Worm (Caenorhabditis elegans) whole organism, L2 larva: Measurements from ENCODE around the gene cul-1.

Experiments
- C34F6.9 ChIP-seq: fragments of 150-350 bp; optimal IDR thresholded peaks from 2 replicates; lab custom pipeline; 2014; ENCODE audit warnings: missing biosample characterization, missing genetic modification characterization
- F13H6.1 ChIP-seq: sonication (generic microtip); optimal IDR thresholded peaks from 2 replicates; lab custom pipeline; 2016; ENCODE audit warnings: missing genetic modification characterization, missing compliant biosample characterization
- R02D3.7 ChIP-seq: fragments of 150-350 bp; optimal IDR thresholded peaks from 2 replicates; lab custom pipeline; 2014; ENCODE audit warnings: missing biosample characterization, missing genetic modification characterization
- Y55F3AM.14 ChIP-seq: fragments of 200-800 bp; sonication (Bioruptor generic); optimal IDR thresholded peaks from 2 replicates; lab custom pipeline; 2018; ENCODE audit warnings: mild to moderate bottlenecking, missing genetic modification characterization, missing compliant biosample characterization
- ZK546.5 ChIP-seq: sonication (generic microtip); optimal IDR thresholded peaks from 2 replicates; lab custom pipeline; 2017; ENCODE audit warnings: missing biosample characterization, missing genetic modification characterization
- aly-2 ChIP-seq: fragments of 150-350 bp; optimal IDR thresholded peaks from 2 replicates; lab custom pipeline; 2014; ENCODE audit warnings: missing biosample characterization, missing genetic modification characterization
- ama-1 ChIP-seq: fragments of 150-350 bp; optimal IDR thresholded peaks from 2 replicates; lab custom pipeline; 2018; ENCODE audit warnings: inconsistent platforms
- ceh-16 ChIP-seq: fragments of 150-350 bp; optimal IDR thresholded peaks from 2 replicates; lab custom pipeline; 2014; ENCODE audit warnings: missing biosample characterization, missing genetic modification characterization
- ceh-82 ChIP-seq: fragments of 150-350 bp; optimal IDR thresholded peaks from 2 replicates; lab custom pipeline; 2014; ENCODE audit warnings: missing biosample characterization, missing genetic modification characterization
- crh-2 ChIP-seq: sonication (generic microtip); optimal IDR thresholded peaks from 2 replicates; lab custom pipeline; 2017; ENCODE audit warnings: missing biosample characterization, missing genetic modification characterization
- egl-27 ChIP-seq: sonication (generic microtip); optimal IDR thresholded peaks from 3 replicates; lab custom pipeline; 2017; ENCODE audit warnings: missing biosample characterization, missing genetic modification reagents, missing genetic modification characterization
- elt-1 ChIP-seq: fragments of 150-350 bp; optimal IDR thresholded peaks from 2 replicates; lab custom pipeline; 2014; ENCODE audit warnings: missing biosample characterization, missing genetic modification characterization
- fos-1 ChIP-seq: fragments of 150-350 bp; optimal IDR thresholded peaks from 2 replicates; lab custom pipeline; 2014; ENCODE audit warnings: missing biosample characterization, missing genetic modification characterization
- gmeb-1 ChIP-seq: fragments of 150-350 bp; optimal IDR thresholded peaks from 2 replicates; lab custom pipeline; 2014; ENCODE audit warnings: missing biosample characterization, missing genetic modification characterization
- lin-11 ChIP-seq: fragments of 150-350 bp; sonication (generic microtip); optimal IDR thresholded peaks from 2 replicates; lab custom pipeline; 2014; ENCODE audit warnings: missing biosample characterization, missing genetic modification characterization, inconsistent platforms, mixed read lengths
- lin-13 ChIP-seq: fragments of 150-350 bp; optimal IDR thresholded peaks from 2 replicates; lab custom pipeline; 2014; ENCODE audit warnings: missing biosample characterization, missing genetic modification reagents, missing genetic modification characterization
- lsy-2 ChIP-seq, 2 experiments: fragments of 150-350 bp in 1 of 2; sonication (generic microtip) in 1 of 2; optimal IDR thresholded peaks; 2 replicates each; lab custom pipeline; 2014 to 2017; ENCODE audit warnings: missing biosample characterization in 2 of 2, missing genetic modification characterization in 2 of 2
- mab-5 ChIP-seq: fragments of 150-350 bp; optimal IDR thresholded peaks from 2 replicates; lab custom pipeline; 2014; ENCODE audit warnings: missing biosample characterization, missing genetic modification characterization
- mdl-1 ChIP-seq, 2 experiments: fragments of 150-350 bp in 1 of 2; sonication (generic microtip) in 1 of 2; optimal IDR thresholded peaks; 2 replicates each; lab custom pipeline; 2017; ENCODE audit warnings: missing biosample characterization in 2 of 2, missing genetic modification characterization in 2 of 2
- nhr-10 ChIP-seq: sonication (generic microtip); optimal IDR thresholded peaks from 2 replicates; lab custom pipeline; 2017; ENCODE audit warnings: missing biosample characterization, missing genetic modification characterization
- nhr-11 ChIP-seq: fragments of 150-350 bp; optimal IDR thresholded peaks from 2 replicates; lab custom pipeline; 2014; ENCODE audit warnings: missing biosample characterization, missing genetic modification characterization
- nhr-129 ChIP-seq: fragments of 150-350 bp; optimal IDR thresholded peaks from 2 replicates; lab custom pipeline; 2014; ENCODE audit warnings: missing biosample characterization, missing genetic modification characterization
- nhr-21 ChIP-seq: fragments of 150-350 bp; optimal IDR thresholded peaks from 2 replicates; lab custom pipeline; 2014; ENCODE audit warnings: missing biosample characterization, missing genetic modification characterization
- nhr-25 ChIP-seq: fragments of 150-350 bp; sonication (generic microtip); optimal IDR thresholded peaks from 3 replicates; lab custom pipeline; 2014; ENCODE audit warnings: missing biosample characterization, missing genetic modification characterization
- nhr-6 ChIP-seq: fragments of 150-350 bp; optimal IDR thresholded peaks from 2 replicates; lab custom pipeline; 2014; ENCODE audit warnings: missing biosample characterization, missing genetic modification characterization
- peb-1 ChIP-seq: fragments of 150-350 bp; optimal IDR thresholded peaks from 2 replicates; lab custom pipeline; 2014; ENCODE audit warnings: missing biosample characterization, missing genetic modification characterization
- sem-4 ChIP-seq: fragments of 150-350 bp; optimal IDR thresholded peaks from 2 replicates; lab custom pipeline; 2014; ENCODE audit warnings: missing biosample characterization, missing genetic modification reagents, missing genetic modification characterization
- sma-3 ChIP-seq: sonication (generic microtip); optimal IDR thresholded peaks from 2 replicates; lab custom pipeline; 2016; ENCODE audit warnings: missing genetic modification reagents, missing genetic modification characterization, missing compliant biosample characterization
- sma-9 ChIP-seq, 2 experiments: fragments of 150-350 bp in 1 of 2; sonication (generic microtip) in 1 of 2; optimal IDR thresholded peaks; 2 replicates each; lab custom pipeline; 2014 to 2016; ENCODE audit warnings: missing genetic modification characterization in 2 of 2, mild to moderate bottlenecking in 1 of 2, missing biosample characterization in 1 of 2, missing compliant biosample characterization in 1 of 2, missing genetic modification reagents in 1 of 2, moderate library complexity in 1 of 2
- snpc-4 ChIP-seq: fragments of 150-350 bp; optimal IDR thresholded peaks from 2 replicates; lab custom pipeline; 2014; ENCODE audit warnings: missing biosample characterization, missing genetic modification characterization
- unc-55 ChIP-seq: fragments of 150-350 bp; sonication (generic microtip); optimal IDR thresholded peaks from 3 replicates; lab custom pipeline; 2014; ENCODE audit warnings: missing biosample characterization, missing genetic modification reagents, missing genetic modification characterization
- zag-1 ChIP-seq: fragments of 150-350 bp; optimal IDR thresholded peaks from 2 replicates; lab custom pipeline; 2014; ENCODE audit warnings: missing biosample characterization, missing genetic modification characterization
- ztf-4 ChIP-seq: fragments of 150-350 bp; optimal IDR thresholded peaks from 2 replicates; lab custom pipeline; 2014; ENCODE audit warnings: missing biosample characterization, missing genetic modification characterization

Gene cul-1

ce11 chrIII:10505943-10506698 is 35.1 kb downstream of the cul-1 start:
- TF ChIP-seq nhr-6 (tag; lab: Kevin White, UChicago) (no peak), elt-1 (tag; lab: Kevin White, UChicago) (no peak), nhr-11 (tag; lab: Kevin White, UChicago) (no peak), ceh-16 (tag; lab: Kevin White, UChicago) (no peak), zag-1 (tag; lab: Kevin White, UChicago) (no peak)

DNA sequence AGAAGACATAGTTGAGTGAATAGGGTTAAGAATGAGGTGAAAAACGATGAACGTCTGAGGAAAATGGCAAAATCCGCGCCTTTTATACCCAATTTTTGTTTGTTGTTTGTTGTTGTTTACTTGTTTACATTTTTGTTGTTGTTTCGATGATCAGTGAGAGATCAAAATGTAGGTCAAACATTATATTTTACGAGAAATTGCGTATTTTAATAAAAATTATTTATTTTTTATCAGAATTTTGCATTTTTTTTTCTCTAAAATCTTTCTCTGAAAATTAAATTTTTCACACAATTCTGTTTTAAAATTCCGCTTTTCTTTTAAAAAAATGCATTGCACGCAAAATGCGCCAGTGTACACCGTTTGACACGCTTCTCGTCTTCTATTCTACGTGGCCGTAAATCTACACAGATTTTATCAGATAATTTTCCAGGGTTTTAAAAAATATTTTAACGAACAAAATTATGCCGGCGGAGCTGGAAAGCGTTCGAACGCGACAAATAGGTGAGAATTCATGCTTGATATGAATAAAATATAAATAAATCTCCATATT is 35.7 kb downstream of the cul-1 start, which contains the start of the genes sip-1 and sly-1:
Gene sip-1, minus strand, starts transcription at position 103 of the 550 bp plus-strand sequence.
Gene sly-1, plus strand, starts transcription at position 360 of the 550 bp plus-strand sequence.
- TF ChIP-seq nhr-6 (tag; lab: Kevin White, UChicago): peak; percentile 58
- TF ChIP-seq sma-3 (GFP tag; lab: Kevin White, UChicago): peak; percentile 67
- peak; percentile 70 for TF ChIP-seq R02D3.7 (tag; lab: Kevin White, UChicago)
- peak; percentile 96 for TF ChIP-seq gmeb-1 (tag; lab: Kevin White, UChicago)
- TF ChIP-seq ZK546.5: no peak
- TF ChIP-seq sem-4 (tag; lab: Kevin White, UChicago): peak; percentile 38
- peak; percentile 82 to 93 for TF ChIP-seq lsy-2 (tag; optimal IDR thresholded peaks at IDR 0.05; lab: Kevin White, UChicago)
- TF ChIP-seq snpc-4 (tag; lab: Kevin White, UChicago): peak; percentile 16
- TF ChIP-seq nhr-129 (tag; lab: Kevin White, UChicago): peak; percentile 34
- TF ChIP-seq unc-55 (GFP tag; lab: Kevin White, UChicago): peak; percentile 91
- peak; percentile 74 for TF ChIP-seq fos-1 (tag; lab: Kevin White, UChicago)
- TF ChIP-seq nhr-21: peak; percentile 58
- TF ChIP-seq aly-2 (tag; lab: Kevin White, UChicago): no peak
- peak in 1 of 2 experiments; percentile 17 for TF ChIP-seq mdl-1 (tag; optimal IDR thresholded peaks at IDR 0.05; lab: Kevin White, UChicago)
- TF ChIP-seq Y55F3AM.14 (GFP tag; lab: Kevin White, UChicago): no peak
- peak; percentile 36 for TF ChIP-seq ama-1 (lab: Kevin White, UChicago)
- no peak for TF ChIP-seq ztf-4 (tag; lab: Kevin White, UChicago)
- peak; percentile 97 for TF ChIP-seq crh-2 (tag; lab: Kevin White, UChicago)
- peak; percentile 86 for TF ChIP-seq lin-13 (GFP tag; lab: Kevin White, UChicago)
- no peak for TF ChIP-seq ceh-16 (tag; lab: Kevin White, UChicago)
- TF ChIP-seq mab-5 (tag; lab: Kevin White, UChicago): peak; percentile 73
- peak; percentile 60 for TF ChIP-seq F13H6.1 (tag; lab: Kevin White, UChicago)
- TF ChIP-seq egl-27 (tag; lab: Kevin White, UChicago): peak; percentile 44
- peak; percentile 49 for TF ChIP-seq nhr-10 (tag; lab: Kevin White, UChicago)
- peak; percentile 70 for TF ChIP-seq sma-9 (GFP tag; optimal IDR thresholded peaks at IDR 0.05; lab: Kevin White, UChicago)
- TF ChIP-seq sma-9 (tag; optimal IDR thresholded peaks at IDR 0.05; lab: Kevin White, UChicago): no peak
- peak; percentile 97 for TF ChIP-seq C34F6.9 (tag; lab: Kevin White, UChicago)
- no peak for TF ChIP-seq ceh-82 (tag; lab: Kevin White, UChicago)
- TF ChIP-seq nhr-25 (tag; lab: Kevin White, UChicago): peak; percentile 82
- TF ChIP-seq, all 48 proteins: peak for 22

DNA sequence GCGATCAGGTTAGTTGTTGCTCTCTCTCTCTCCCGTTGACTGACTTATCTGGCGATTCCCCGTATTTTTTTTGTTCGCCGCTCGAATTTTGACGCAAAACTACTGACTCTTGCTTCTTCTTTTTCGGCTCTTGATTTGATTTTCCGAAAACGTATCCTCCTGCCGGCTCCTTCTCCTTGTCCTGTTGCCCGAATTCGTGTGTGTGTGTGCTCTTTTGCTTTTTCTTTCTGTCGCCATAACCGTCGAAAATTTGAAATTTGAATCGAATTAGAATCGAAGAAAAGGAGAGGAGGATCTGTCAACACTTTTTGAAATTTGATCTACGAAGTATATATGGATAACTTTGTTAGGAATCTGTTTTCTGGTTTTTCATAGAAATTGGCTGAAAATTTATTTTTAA is 41.5 kb downstream of the cul-1 start:
- no peak for TF ChIP-seq peb-1 (tag; lab: Kevin White, UChicago)

- TF ChIP-seq unc-55 (GFP tag; lab: Kevin White, UChicago): peak; percentile 53
- no peak for TF ChIP-seq lin-11 (tag; lab: Kevin White, UChicago)
- TF ChIP-seq, all 48 proteins: peak for 1
These were observed 44.7 kb downstream of the cul-1 start for ce11 chrIII:10515751-10516150.
